Worm (Caenorhabditis elegans): ENCODE data around the gene fzy-1.
A peak's percentile ranks its signal among the peaks of the same experiment; 100 is the strongest.

DNA sequence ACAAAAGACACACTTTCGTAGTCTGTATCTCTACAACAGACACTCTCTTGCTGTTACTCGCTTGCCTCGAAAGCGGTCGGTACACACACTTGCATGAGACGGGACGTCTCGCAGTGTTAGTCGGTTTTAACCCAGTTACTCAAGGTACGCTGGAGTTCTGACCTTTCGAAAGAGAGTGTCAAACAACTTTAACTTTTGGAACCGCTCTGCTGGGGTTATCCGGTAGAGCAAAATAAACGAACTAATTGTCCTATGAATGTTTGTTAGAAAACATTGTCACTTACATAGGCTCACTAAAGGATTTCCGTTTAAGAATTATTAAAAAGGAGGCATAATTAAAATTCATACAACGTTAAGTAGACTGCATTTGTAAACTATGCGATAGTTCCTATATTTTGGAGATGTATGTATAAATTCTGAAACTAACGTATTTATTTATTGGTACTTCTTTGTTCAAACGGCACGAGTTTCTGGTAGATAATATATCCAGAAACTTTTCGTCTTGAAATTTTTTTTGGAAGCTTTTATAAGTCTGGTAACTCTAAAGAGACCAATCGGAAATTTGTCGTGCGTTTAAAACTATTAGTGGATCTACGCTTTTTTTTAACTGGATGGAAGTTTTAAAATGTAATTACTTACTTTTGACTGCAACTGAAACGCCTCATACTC lies 43.0 kb downstream of the fzy-1 start:
- TF ChIP-seq Y53G8AR.9 (GFP tag; conservative IDR thresholded peaks at IDR 0.05) (peak; percentile 95), nhr-179 (tag; optimal IDR thresholded peaks at IDR 0.05) (peak; percentile 54), madf-8 (GFP tag; conservative IDR thresholded peaks at IDR 0.05) (peak; percentile 49), F55B11.4 (tag; optimal IDR thresholded peaks at IDR 0.05; ENCODE audit: borderline replicate concordance, insufficient read depth) (no peak), F39B2.1 (GFP tag; IDR thresholded peaks at IDR 0.05) (peak; percentile 8; the same call in 1 of the 2 replicates), snpc-1.3 (tag; optimal IDR thresholded peaks at IDR 0.05; ENCODE audit: insufficient read depth) (peak; percentile 77), nhr-80 (tag; optimal IDR thresholded peaks at IDR 0.05) (peak; percentile 45), lin-40 (tag; optimal IDR thresholded peaks at IDR 0.05) (peak; percentile 99), fkh-3 (tag; optimal IDR thresholded peaks at IDR 0.05) (peak; percentile 82), ama-1 (optimal IDR thresholded peaks at IDR 0.05) (peak; percentile 100), ama-1 (GFP tag; optimal IDR thresholded peaks at IDR 0.05) (peak; percentile 85 to 93), snpc-4 (GFP tag; optimal IDR thresholded peaks at IDR 0.05) (peak; percentile 98), snpc-4 (tag; optimal IDR thresholded peaks at IDR 0.05) (peak; percentile 99 to 100 (median 100))

All from whole organism, young adult.